Fruit fly (Drosophila melanogaster) whole organism, embryonic: Measurements from ENCODE around the gene cactin.

Experiments used
- CG13424 ChIP-seq: fragments of 200-800 bp; sonication (Bioruptor generic); optimal IDR thresholded peaks from 2 replicates; lab custom pipeline; 2019; ENCODE audit warnings: missing biosample characterization, mild to moderate bottlenecking, missing genetic modification characterization, moderate library complexity
- CG6254 ChIP-seq: fragments of 200-800 bp; sonication (Bioruptor generic); optimal IDR thresholded peaks from 3 replicates; lab custom pipeline; 2017; ENCODE audit warnings: mild to moderate bottlenecking, missing biosample characterization, missing genetic modification reagents, missing genetic modification characterization
- H2.0 ChIP-seq: fragments of 200-800 bp; sonication (Bioruptor generic); IDR thresholded peaks from 2 replicates; pipeline ENCODE4 v1.3.6; 2022; ENCODE audit warnings: missing biosample characterization, missing genetic modification characterization
- Six4 ChIP-seq: fragments of 200-800 bp; sonication (Bioruptor generic); optimal IDR thresholded peaks from 2 replicates; lab custom pipeline; 2016; ENCODE audit warnings: missing biosample characterization, missing genetic modification characterization
- Xbp1 ChIP-seq: fragments of 200-800 bp; sonication (Bioruptor generic); optimal IDR thresholded peaks from 3 replicates; lab custom pipeline; 2016; ENCODE audit warnings: missing biosample characterization, mild to moderate bottlenecking, missing genetic modification characterization
- gcm ChIP-seq: fragments of 200-800 bp; sonication (Bioruptor generic); optimal IDR thresholded peaks from 2 replicates; lab custom pipeline; 2019; ENCODE audit warnings: missing biosample characterization, mild to moderate bottlenecking, missing genetic modification characterization, moderate library complexity
- gsb ChIP-seq: fragments of 200-800 bp; sonication (Bioruptor generic); IDR thresholded peaks from 2 replicates; pipeline ENCODE4 v1.3.6; 2022; ENCODE audit warnings: missing biosample characterization, missing genetic modification characterization
- ham ChIP-seq: fragments of 200-800 bp; sonication (Bioruptor generic); IDR thresholded peaks from 2 replicates; pipeline ENCODE4 v1.3.6; 2022; ENCODE audit warnings: missing biosample characterization, missing genetic modification characterization
- jigr1 ChIP-seq: fragments of 200-800 bp; sonication (Bioruptor generic); IDR thresholded peaks from 3 replicates; pipeline ENCODE4 v1.3.6; 2022; ENCODE audit warnings: missing biosample characterization, missing genetic modification characterization
- toy ChIP-seq: fragments of 200-800 bp; sonication (Bioruptor generic); IDR thresholded peaks from 2 replicates; pipeline ENCODE4 v1.3.6; 2022; ENCODE audit warnings: missing biosample characterization, missing genetic modification characterization
- ttk ChIP-seq: fragments of 200-800 bp; sonication (Bioruptor generic); IDR thresholded peaks from 2 replicates; pipeline ENCODE4 v2.1.2; 2022; ENCODE audit warnings: missing biosample characterization, missing genetic modification characterization

DNA sequence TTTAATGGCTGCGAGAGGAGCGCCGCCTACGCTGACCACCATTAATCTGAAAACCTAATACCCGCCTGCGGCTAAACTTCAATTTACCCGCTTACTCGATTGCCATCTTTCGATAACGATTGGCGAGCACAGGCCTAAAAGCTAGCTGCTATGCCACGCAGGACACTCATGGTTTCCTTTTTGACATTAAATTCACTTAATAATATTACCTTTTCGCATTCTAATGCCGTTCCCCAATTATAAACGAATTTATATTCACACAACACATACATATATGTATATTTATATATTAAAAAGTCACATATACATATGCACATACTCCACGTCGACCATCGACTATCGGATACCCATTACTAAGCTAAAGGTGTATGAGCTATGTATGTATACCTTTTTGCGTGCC is 34.2 kb upstream of the cactin start:
- TF ChIP-seq jigr1 (GFP tag; lab: Robert Waterston, UW) (no peak), CG13424 (no peak), toy (GFP tag; lab: Robert Waterston, UW) (no peak), H2.0 (GFP tag; lab: Robert Waterston, UW) (no peak), ttk (GFP tag; lab: Robert Waterston, UW) (no peak), ham (GFP tag; lab: Robert Waterston, UW) (no peak), Xbp1 (no peak), gsb (GFP tag; lab: Robert Waterston, UW) (no peak), gcm (GFP tag; lab: Kevin White, UChicago) (no peak), CG6254 (GFP tag; lab: Kevin White, UChicago) (no peak), Six4 (GFP tag; lab: Kevin White, UChicago) (no peak)
